Worm (Caenorhabditis elegans) whole organism, early embryonic: ENCODE results near the gene Y66D12A.3.

ENCODE experiments used
- ama-1 ChIP-seq: fragments of 150-350 bp; optimal IDR thresholded peaks from 2 replicates; lab custom pipeline; 2014
- ceh-36 ChIP-seq: sonication (generic microtip); optimal IDR thresholded peaks from 2 replicates; lab custom pipeline; 2016; ENCODE audit warnings: missing genetic modification characterization, inconsistent platforms, missing compliant biosample characterization
- ets-7 ChIP-seq: sonication (generic microtip); optimal IDR thresholded peaks from 2 replicates; lab custom pipeline; 2016; ENCODE audit warnings: missing genotype, missing genetic modification characterization, missing compliant biosample characterization
- flt-1 ChIP-seq: fragments of 200-800 bp; sonication (Bioruptor generic); IDR thresholded peaks from 2 replicates; pipeline ENCODE4 v1.3.6; 2022; ENCODE audit warnings: missing genetic modification characterization, missing compliant biosample characterization
- pes-1 ChIP-seq: fragments of 200-800 bp; sonication (Bioruptor generic); IDR thresholded peaks from 2 replicates; pipeline ENCODE4 v1.3.6; 2022; ENCODE audit warnings: missing genetic modification reagents, missing genetic modification characterization, missing compliant biosample characterization
- scrt-1 ChIP-seq: fragments of 200-800 bp; sonication (Bioruptor generic); IDR thresholded peaks from 2 replicates; pipeline ENCODE4 v1.3.6; 2022; ENCODE audit warnings: missing genetic modification characterization, missing compliant biosample characterization
- tbx-11 ChIP-seq: fragments of 200-800 bp; sonication (Bioruptor generic); IDR thresholded peaks from 2 replicates; pipeline ENCODE4 v1.3.6; 2022; ENCODE audit warnings: missing genetic modification characterization, missing compliant biosample characterization
- tbx-37 ChIP-seq: fragments of 200-800 bp; sonication (Bioruptor generic); conservative IDR thresholded peaks from 2 replicates; pipeline ENCODE4 v1.3.6; 2022; ENCODE audit warnings: missing genetic modification reagents, missing genetic modification characterization, missing compliant biosample characterization
- tra-4 ChIP-seq: sonication (generic microtip); optimal IDR thresholded peaks from 2 replicates; lab custom pipeline; 2017; ENCODE audit warnings: missing genetic modification characterization, missing compliant biosample characterization

DNA sequence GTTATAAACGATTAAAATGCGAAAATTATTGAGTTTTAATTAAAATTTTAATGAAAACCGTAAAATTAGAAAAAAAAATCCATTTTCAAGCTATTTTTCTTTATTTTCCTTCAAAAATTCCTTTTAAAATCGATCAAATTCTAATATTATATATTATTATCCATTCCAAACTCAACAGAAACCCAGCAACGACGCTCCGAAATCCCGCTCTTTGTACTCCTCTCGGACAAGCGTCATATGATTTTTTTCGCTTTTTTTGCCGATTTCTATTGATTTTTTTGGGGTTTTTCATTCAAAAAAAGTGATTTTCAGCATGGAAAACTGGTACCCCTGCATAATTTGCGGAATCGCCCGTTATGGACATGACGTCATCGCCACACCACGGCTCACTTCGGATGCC, 27.4 kb downstream of the Y66D12A.3 start, which contains the start of gene ceh-91:
- no peak for TF ChIP-seq ama-1
- no peak for TF ChIP-seq scrt-1 (GFP tag; lab: Robert Waterston, UW)
- no peak for TF ChIP-seq pes-1 (GFP tag; lab: Robert Waterston, UW)
- TF ChIP-seq tbx-11 (GFP tag; lab: Robert Waterston, UW): no peak
- TF ChIP-seq flt-1 (GFP tag; lab: Robert Waterston, UW): no peak
- no peak for TF ChIP-seq ceh-36 (tag; lab: Kevin White, UChicago)
- TF ChIP-seq tbx-37: no peak
- TF ChIP-seq ets-7 (tag; lab: Kevin White, UChicago): no peak
- TF ChIP-seq tra-4 (tag; lab: Kevin White, UChicago): no peak
